Fruit fly (Drosophila melanogaster): Measurements from ENCODE around the gene Cp18.

- no peak for TF ChIP-seq CG8478 (optimal IDR thresholded peaks at IDR 0.05)
- no peak for TF ChIP-seq pan (optimal IDR thresholded peaks at IDR 0.05)
- TF ChIP-seq usp (GFP tag; optimal IDR thresholded peaks at IDR 0.05) = no peak
- TF ChIP-seq psq (optimal IDR thresholded peaks at IDR 0.05) = no peak
- TF ChIP-seq Dll (optimal IDR thresholded peaks at IDR 0.05) = no peak
- no peak for TF ChIP-seq EcR (GFP tag; optimal IDR thresholded peaks at IDR 0.05)
These were observed 47.1 kb downstream of the Cp18 start for dm6 chr3L:8773713-8774112.
